Fruit fly (Drosophila melanogaster) whole organism, embryonic: ENCODE data around the gene bbg.
A peak's percentile ranks its signal among the peaks of the same experiment; 100 is the strongest.

Experiments
- Adf1 ChIP-seq: fragments of 200-800 bp; sonication (Bioruptor generic); IDR thresholded peaks from 2 replicates; pipeline ENCODE4 v1.3.6; 2022; ENCODE audit warnings: missing biosample characterization, missing genetic modification characterization
- B-H1 ChIP-seq: fragments of 200-800 bp; sonication (Bioruptor generic); IDR thresholded peaks from 3 replicates; pipeline ENCODE4 v1.3.6; 2022; ENCODE audit warnings: missing biosample characterization, missing genetic modification characterization
- CG11085 ChIP-seq: fragments of 200-800 bp; sonication (Bioruptor generic); IDR thresholded peaks from 2 replicates; pipeline ENCODE4 v1.3.6; 2022; ENCODE audit warnings: missing biosample characterization, missing genetic modification characterization
- CG12219 ChIP-seq: fragments of 200-800 bp; sonication (Bioruptor generic); optimal IDR thresholded peaks from 3 replicates; lab custom pipeline; 2018; ENCODE audit warnings: missing biosample characterization, mild to moderate bottlenecking, missing genetic modification characterization
- CG1233 ChIP-seq: fragments of 200-800 bp; sonication (Bioruptor generic); optimal IDR thresholded peaks from 4 replicates; lab custom pipeline; 2018; ENCODE audit warnings: missing biosample characterization, mild to moderate bottlenecking, missing genetic modification characterization
- CG13424 ChIP-seq: fragments of 200-800 bp; sonication (Bioruptor generic); optimal IDR thresholded peaks from 2 replicates; lab custom pipeline; 2019; ENCODE audit warnings: missing biosample characterization, mild to moderate bottlenecking, missing genetic modification characterization, moderate library complexity
- CG14965 ChIP-seq: fragments of 200-800 bp; sonication (Bioruptor generic); optimal IDR thresholded peaks from 2 replicates; lab custom pipeline; 2016; ENCODE audit warnings: missing biosample characterization, missing genetic modification characterization, borderline replicate concordance
- CG1529 ChIP-seq: fragments of 200-800 bp; sonication (Bioruptor generic); optimal IDR thresholded peaks from 3 replicates; lab custom pipeline; 2018; ENCODE audit warnings: missing biosample characterization, missing genetic modification characterization
- CG16863 ChIP-seq: fragments of 200-800 bp; sonication (Bioruptor generic); optimal IDR thresholded peaks from 3 replicates; lab custom pipeline; 2016; ENCODE audit warnings: missing biosample characterization, missing genetic modification characterization
- CG17829 ChIP-seq: fragments of 200-800 bp; optimal IDR thresholded peaks from 2 replicates; lab custom pipeline; 2019; ENCODE audit warnings: missing biosample characterization, mild to moderate bottlenecking, missing genetic modification characterization, moderate library complexity
- CG17912 ChIP-seq: fragments of 200-800 bp; sonication (Bioruptor generic); optimal IDR thresholded peaks from 2 replicates; lab custom pipeline; 2018; ENCODE audit warnings: missing biosample characterization, mild to moderate bottlenecking, missing genetic modification characterization
- CG1792 ChIP-seq: fragments of 200-800 bp; sonication (Bioruptor generic); optimal IDR thresholded peaks from 2 replicates; lab custom pipeline; 2016; ENCODE audit warnings: missing biosample characterization, missing genetic modification characterization
- CG2199 ChIP-seq: fragments of 200-800 bp; sonication (Bioruptor generic); IDR thresholded peaks from 3 replicates; pipeline ENCODE4 v1.3.6; 2022; ENCODE audit warnings: missing biosample characterization, missing genetic modification characterization
- CG30403 ChIP-seq: fragments of 200-800 bp; sonication (Bioruptor generic); optimal IDR thresholded peaks from 3 replicates; lab custom pipeline; 2016; ENCODE audit warnings: missing biosample characterization, missing genetic modification characterization
- CG31441 ChIP-seq: fragments of 200-800 bp; sonication (Bioruptor generic); IDR thresholded peaks from 2 replicates; pipeline ENCODE4 v1.3.6; 2022; ENCODE audit warnings: missing biosample characterization, missing genetic modification characterization
- CG32772 ChIP-seq: fragments of 200-800 bp; sonication (Bioruptor generic); IDR thresholded peaks from 2 replicates; pipeline ENCODE4 v1.3.6; 2022; ENCODE audit warnings: missing biosample characterization, missing genetic modification characterization
- CG3847 ChIP-seq: fragments of 200-800 bp; sonication (Bioruptor generic); IDR thresholded peaks from 2 replicates; pipeline ENCODE4 v1.3.6; 2022; ENCODE audit warnings: missing biosample characterization, missing genetic modification characterization
- CG4282 ChIP-seq: fragments of 200-800 bp; sonication (Bioruptor generic); optimal IDR thresholded peaks from 2 replicates; lab custom pipeline; 2016; ENCODE audit warnings: missing biosample characterization, missing genetic modification characterization
- CG7556 ChIP-seq: fragments of 200-800 bp; sonication (Bioruptor generic); optimal IDR thresholded peaks from 2 replicates; lab custom pipeline; 2017; ENCODE audit warnings: missing biosample characterization, mild to moderate bottlenecking, missing genetic modification characterization
- CG7928 ChIP-seq: fragments of 200-800 bp; sonication (Bioruptor generic); optimal IDR thresholded peaks from 2 replicates; lab custom pipeline; 2017; ENCODE audit warnings: missing biosample characterization, mild to moderate bottlenecking, missing genetic modification characterization
- CG8290 ChIP-seq, 3 experiments: fragments of 200-800 bp; sonication (Bioruptor generic); optimal IDR thresholded peaks; 2 replicates each; lab custom pipeline; 2016 to 2019; ENCODE audit warnings: missing biosample characterization in 3 of 3, missing genetic modification characterization in 3 of 3, mild to moderate bottlenecking in 2 of 3, moderate library complexity in 1 of 3
- CrebB ChIP-seq: fragments of 200-800 bp; sonication (Bioruptor generic); optimal IDR thresholded peaks from 3 replicates; lab custom pipeline; 2018; ENCODE audit warnings: missing biosample characterization, mild to moderate bottlenecking, missing genetic modification characterization
- Dfd ChIP-seq, 2 experiments: fragments of >200 bp; optimal IDR thresholded peaks; 2 replicates each; lab custom pipeline; 2017; ENCODE audit warnings: missing biosample characterization in 2 of 2, missing genetic modification characterization in 2 of 2
- Eip74EF ChIP-seq, 2 experiments: fragments of 200-800 bp in 1 of 2; fragments of >200 bp in 1 of 2; sonication (Bioruptor generic) in 1 of 2; optimal IDR thresholded peaks; 2 replicates each; lab custom pipeline; 2017 to 2019; ENCODE audit warnings: missing biosample characterization in 2 of 2, missing genetic modification characterization in 2 of 2, mild to moderate bottlenecking in 1 of 2, moderate library complexity in 1 of 2
- Fer3 ChIP-seq: fragments of 200-800 bp; sonication (Bioruptor generic); optimal IDR thresholded peaks from 2 replicates; lab custom pipeline; 2018; ENCODE audit warnings: missing biosample characterization, mild to moderate bottlenecking, missing genetic modification characterization, moderate library complexity
- HHEX ChIP-seq: fragments of 200-800 bp; sonication (Bioruptor generic); optimal IDR thresholded peaks from 3 replicates; lab custom pipeline; 2017; ENCODE audit warnings: missing biosample characterization, mild to moderate bottlenecking, missing genetic modification characterization, missing genetic modification reagents
- HLH4C ChIP-seq: fragments of 200-800 bp; sonication (Bioruptor generic); IDR thresholded peaks from 3 replicates; pipeline ENCODE4 v1.3.6; 2022; ENCODE audit warnings: missing biosample characterization, missing genetic modification characterization; ENCODE audit not compliant: partially characterized antibody
- HmgD ChIP-seq: fragments of 200-800 bp; sonication (Bioruptor generic); optimal IDR thresholded peaks from 3 replicates; lab custom pipeline; 2016; ENCODE audit warnings: missing biosample characterization, missing genetic modification characterization
- HmgZ ChIP-seq: fragments of 200-800 bp; sonication (Bioruptor generic); optimal IDR thresholded peaks from 2 replicates; lab custom pipeline; 2018; ENCODE audit warnings: missing biosample characterization, mild to moderate bottlenecking, missing genetic modification characterization
- Usf ChIP-seq: fragments of 200-800 bp; sonication (Bioruptor generic); optimal IDR thresholded peaks from 2 replicates; lab custom pipeline; 2017; ENCODE audit warnings: missing genotype, missing biosample characterization, missing genetic modification characterization
- ac ChIP-seq: fragments of 200-800 bp; sonication (Bioruptor generic); optimal IDR thresholded peaks from 3 replicates; lab custom pipeline; 2017; ENCODE audit warnings: missing biosample characterization, mild to moderate bottlenecking, missing genetic modification characterization
- cad ChIP-seq: fragments of >200 bp; optimal IDR thresholded peaks from 2 replicates; lab custom pipeline; 2017; ENCODE audit warnings: missing biosample characterization, missing genetic modification characterization
- cato ChIP-seq: fragments of 200-800 bp; sonication (Bioruptor generic); optimal IDR thresholded peaks from 2 replicates; lab custom pipeline; 2016; ENCODE audit warnings: missing biosample characterization, missing genetic modification characterization, borderline replicate concordance
- ci ChIP-seq: fragments of 200-800 bp; sonication (Bioruptor generic); IDR thresholded peaks from 3 replicates; pipeline ENCODE4 v1.3.6; 2022; ENCODE audit warnings: missing biosample characterization, missing genetic modification characterization
- en ChIP-seq: fragments of 200-800 bp; sonication (Bioruptor generic); optimal IDR thresholded peaks from 2 replicates; lab custom pipeline; 2016; ENCODE audit warnings: missing biosample characterization, missing genetic modification characterization
- esg ChIP-seq: fragments of 200-800 bp; sonication (Bioruptor generic); conservative IDR thresholded peaks from 2 replicates; pipeline ENCODE4 v1.3.6; 2022; ENCODE audit warnings: missing biosample characterization, missing genetic modification characterization
- exex ChIP-seq: fragments of 200-800 bp; sonication (Bioruptor generic); optimal IDR thresholded peaks from 4 replicates; lab custom pipeline; 2018; ENCODE audit warnings: missing biosample characterization, mild to moderate bottlenecking, missing genetic modification characterization, moderate library complexity
- hbn ChIP-seq: fragments of 200-800 bp; sonication (Bioruptor generic); IDR thresholded peaks from 2 replicates; pipeline ENCODE4 v1.3.6; 2022; ENCODE audit warnings: missing biosample characterization, missing genetic modification characterization; ENCODE audit not compliant: partially characterized antibody
- insv ChIP-seq, 2 experiments: fragments of 200-800 bp; sonication (Bioruptor generic); optimal IDR thresholded peaks; 3 replicates each; lab custom pipeline; 2016 to 2018; ENCODE audit warnings: missing biosample characterization in 2 of 2, missing genetic modification characterization in 2 of 2
- inv ChIP-seq: fragments of 200-800 bp; sonication (Bioruptor generic); IDR thresholded peaks from 2 replicates; pipeline ENCODE4 v1.3.6; 2022; ENCODE audit warnings: missing biosample characterization, missing genetic modification characterization; ENCODE audit not compliant: partially characterized antibody
- kni ChIP-seq: fragments of 200-800 bp; sonication (Bioruptor generic); optimal IDR thresholded peaks from 3 replicates; lab custom pipeline; 2017; ENCODE audit warnings: mild to moderate bottlenecking, missing biosample characterization, missing genetic modification reagents, missing genetic modification characterization
- p53 ChIP-seq: fragments of 200-800 bp; sonication (Bioruptor generic); optimal IDR thresholded peaks from 2 replicates; lab custom pipeline; 2016; ENCODE audit warnings: missing biosample characterization, missing genetic modification characterization
- pros ChIP-seq: fragments of 200-800 bp; sonication (Bioruptor generic); optimal IDR thresholded peaks from 3 replicates; lab custom pipeline; 2019; ENCODE audit warnings: missing biosample characterization, mild to moderate bottlenecking, missing genetic modification characterization, moderate library complexity
- slou ChIP-seq: fragments of 200-800 bp; sonication (Bioruptor generic); optimal IDR thresholded peaks from 3 replicates; lab custom pipeline; 2016; ENCODE audit warnings: missing biosample characterization, missing genetic modification characterization
- stc ChIP-seq: fragments of 200-800 bp; sonication (Bioruptor generic); IDR thresholded peaks from 2 replicates; pipeline ENCODE4 v1.3.6; 2022; ENCODE audit warnings: missing biosample characterization, missing genetic modification characterization
- sug ChIP-seq: fragments of 200-800 bp; optimal IDR thresholded peaks from 2 replicates; lab custom pipeline; 2019; ENCODE audit warnings: missing biosample characterization, mild to moderate bottlenecking, missing genetic modification characterization, moderate library complexity
- tio ChIP-seq: fragments of 200-800 bp; sonication (Bioruptor generic); optimal IDR thresholded peaks from 2 replicates; lab custom pipeline; 2017; ENCODE audit warnings: missing biosample characterization, missing genetic modification characterization, inconsistent platforms
- vnd ChIP-seq: fragments of 200-800 bp; sonication (Bioruptor generic); IDR thresholded peaks from 3 replicates; pipeline ENCODE4 v1.3.6; 2022; ENCODE audit warnings: missing biosample characterization, missing genetic modification characterization; ENCODE audit not compliant: partially characterized antibody

bbg gene

dm6 chr3L:14409419-14410145 lies 126.5 kb downstream of the bbg start, which contains the start of gene stwl (continued):
- no peak for TF ChIP-seq CG17912 (GFP tag; lab: Kevin White, UChicago)
- TF ChIP-seq CG31441: no peak
- TF ChIP-seq ci (GFP tag; lab: Robert Waterston, UW): peak; percentile 62; the same call in 2 of the 3 replicates
- TF ChIP-seq esg (GFP tag; lab: Robert Waterston, UW): peak; percentile 5; the same call in 1 of the 2 replicates
- TF ChIP-seq CG32772 (GFP tag; lab: Robert Waterston, UW): no peak; the same call in 1 of the 2 replicates
- TF ChIP-seq CG12219 (GFP tag; lab: Kevin White, UChicago): no peak
- peak; percentile 18 for TF ChIP-seq HmgZ
- TF ChIP-seq CG13424 (tag; lab: Kevin White, UChicago): peak; percentile 25
- no peak for TF ChIP-seq CG14965 (GFP tag; lab: Kevin White, UChicago)
- peak; percentile 71 for TF ChIP-seq HmgD
- TF ChIP-seq CG16863: peak; percentile 15
- TF ChIP-seq CG1792 (GFP tag; lab: Kevin White, UChicago): no peak
- no peak for TF ChIP-seq exex (tag; lab: Kevin White, UChicago)
- no peak for TF ChIP-seq p53 (GFP tag; lab: Kevin White, UChicago)
- no peak for TF ChIP-seq ac (GFP tag; lab: Kevin White, UChicago)
- no peak for TF ChIP-seq Usf (GFP tag; lab: Kevin White, UChicago)
- no peak for TF ChIP-seq CG7556
- peak; percentile 25 for TF ChIP-seq en (GFP tag; lab: Kevin White, UChicago)
- TF ChIP-seq CrebB (tag; lab: Kevin White, UChicago): peak; percentile 3
- TF ChIP-seq tio: no peak
- peak; percentile 15 for TF ChIP-seq CG1233 (GFP tag; lab: Kevin White, UChicago)
- TF ChIP-seq CG4282: peak; percentile 10
- no peak for TF ChIP-seq cato (GFP tag; lab: Kevin White, UChicago)
- peak; percentile 10 for TF ChIP-seq Fer3 (tag; lab: Kevin White, UChicago)
- peak; percentile 48 for TF ChIP-seq inv (GFP tag; lab: Robert Waterston, UW)
- no peak for TF ChIP-seq kni
- TF ChIP-seq HLH4C (GFP tag; lab: Robert Waterston, UW): peak; percentile 61
- TF ChIP-seq CG1529 (GFP tag; lab: Kevin White, UChicago): no peak
- TF ChIP-seq HHEX (GFP tag; lab: Kevin White, UChicago): peak; percentile 53
- TF ChIP-seq insv (GFP tag; optimal IDR thresholded peaks at IDR 0.05; lab: Kevin White, UChicago): no peak
- TF ChIP-seq CG17829 (tag; lab: Kevin White, UChicago): peak; percentile 14
- peak; percentile 42 for TF ChIP-seq stc (GFP tag; lab: Robert Waterston, UW)
- peak; percentile 81 for TF ChIP-seq hbn (GFP tag; lab: Robert Waterston, UW)
- no peak for TF ChIP-seq CG30403 (GFP tag; lab: Kevin White, UChicago)
- TF ChIP-seq Dfd (GFP tag; optimal IDR thresholded peaks at IDR 0.05; lab: Kevin White, UChicago): no peak
- no peak for TF ChIP-seq Eip74EF (GFP tag; optimal IDR thresholded peaks at IDR 0.05; lab: Kevin White, UChicago)
- no peak for TF ChIP-seq slou (GFP tag; lab: Kevin White, UChicago)
- no peak for TF ChIP-seq sug (tag; lab: Kevin White, UChicago)
- TF ChIP-seq pros (GFP tag; lab: Kevin White, UChicago): no peak
- peak; percentile 29; the same call in 1 of the 2 replicates for TF ChIP-seq CG11085 (GFP tag; lab: Robert Waterston, UW)
- TF ChIP-seq CG3847 (GFP tag; lab: Robert Waterston, UW): peak; percentile 65
- TF ChIP-seq B-H1 (GFP tag; lab: Robert Waterston, UW): no peak
- TF ChIP-seq vnd (GFP tag; lab: Robert Waterston, UW): peak; percentile 70
- no peak; the same call in 1 of the 2 replicates for TF ChIP-seq Adf1 (GFP tag; lab: Robert Waterston, UW)
- peak; percentile 86; the same call in 2 of the 3 replicates for TF ChIP-seq CG2199 (GFP tag; lab: Robert Waterston, UW)
- TF ChIP-seq cad (GFP tag; lab: Kevin White, UChicago): no peak
- peak; percentile 89 for TF ChIP-seq CG8290 (GFP tag; optimal IDR thresholded peaks at IDR 0.05; lab: Kevin White, UChicago)
- peak; percentile 83 to 95 for TF ChIP-seq CG8290 (tag; optimal IDR thresholded peaks at IDR 0.05; lab: Kevin White, UChicago)
- no peak for TF ChIP-seq CG7928
